Fruit fly (Drosophila melanogaster): Measurements from ENCODE around the gene CG17776.

dm6 chrX:2134965-2135758, 49.4 kb upstream of the CG17776 start:
- TF ChIP-seq Sin3A (optimal IDR thresholded peaks at IDR 0.05), result no peak
- TF ChIP-seq CG14441 (GFP tag; IDR thresholded peaks at IDR 0.05), result peak; percentile 90
- TF ChIP-seq lov (optimal IDR thresholded peaks at IDR 0.05), result no peak
- TF ChIP-seq lov (GFP tag; IDR thresholded peaks at IDR 0.05), result 0 out of 3 replicates have a peak, but pooled peaks have one; percentile 57
- TF ChIP-seq CG15269 (tag; optimal IDR thresholded peaks at IDR 0.05), result peak; percentile 93
- peak; percentile 52 for TF ChIP-seq CG30431 (GFP tag; optimal IDR thresholded peaks at IDR 0.05)
- peak; percentile 58 for TF ChIP-seq Taf1 (GFP tag; IDR thresholded peaks at IDR 0.05)
- peak; percentile 91 for TF ChIP-seq CG6765 (GFP tag; optimal IDR thresholded peaks at IDR 0.05)
- peak; percentile 76 for TF ChIP-seq CG4404 (GFP tag; IDR thresholded peaks at IDR 0.05)
